Worm (Caenorhabditis elegans) whole organism, L4 larva: ENCODE measurements around the gene Y57A10A.5.

Experiments
- ceh-82 ChIP-seq: sonication (generic microtip); optimal IDR thresholded peaks from 2 replicates; lab custom pipeline; 2017; ENCODE audit warnings: missing biosample characterization, missing genetic modification characterization
- egl-27 ChIP-seq: sonication (generic microtip); optimal IDR thresholded peaks from 3 replicates; lab custom pipeline; 2017; ENCODE audit warnings: missing biosample characterization, missing genetic modification reagents, missing genetic modification characterization
- hlh-11 ChIP-seq: fragments of 200-800 bp; sonication (Bioruptor generic); optimal IDR thresholded peaks from 2 replicates; lab custom pipeline; 2018; ENCODE audit warnings: mild to moderate bottlenecking, missing genetic modification characterization, missing compliant biosample characterization
- mxl-2 ChIP-seq: fragments of 200-800 bp; sonication (Bioruptor generic); conservative IDR thresholded peaks from 2 replicates; pipeline ENCODE4 v1.3.6; 2022; ENCODE audit warnings: missing genetic modification reagents, missing genetic modification characterization, missing compliant biosample characterization
- nhr-77 ChIP-seq: fragments of 150-350 bp; optimal IDR thresholded peaks from 2 replicates; lab custom pipeline; 2014; ENCODE audit warnings: missing biosample characterization, missing genetic modification characterization
- skn-1 ChIP-seq: fragments of 150-350 bp; optimal IDR thresholded peaks from 2 replicates; lab custom pipeline; 2014; ENCODE audit warnings: missing biosample characterization, missing genetic modification characterization

- TF ChIP-seq nhr-77 (tag; lab: Kevin White, UChicago), result no peak
- no peak for TF ChIP-seq skn-1 (tag; lab: Kevin White, UChicago)
- no peak for TF ChIP-seq egl-27 (tag; lab: Kevin White, UChicago)
- no peak for TF ChIP-seq ceh-82 (tag; lab: Kevin White, UChicago)
- TF ChIP-seq mxl-2 (GFP tag; lab: Robert Waterston, UW), result no peak
- no peak for TF ChIP-seq hlh-11
Observed at ce11 chrII:12108843-12109242, 45.4 kb upstream of the Y57A10A.5 start.
